1 fruit fly cellular context compared by ENCODE assay signal in genomic region chr2L:18948065-18948723, dm6.
TF ChIP-seq lines count a peak whose summit lies in the region.

No protein-coding gene starts in this region.

TF ChIP-seq in whole organism, embryonic, 481 proteins besides CTCF, POLR2A, EP300 and RAD21 (continued from another document and continues in another):
- TF ChIP-seq knrl (GFP tag; IDR thresholded peaks at IDR 0.05; lab: Robert Waterston, UW; ENCODE audit: partially characterized antibody) (no peak), pfk (GFP tag; optimal IDR thresholded peaks at IDR 0.05; lab: Kevin White, UChicago) (no peak), Awh (GFP tag; IDR thresholded peaks at IDR 0.05; lab: Robert Waterston, UW) (no peak; the same call in 1 of the 2 replicates), h (optimal IDR thresholded peaks at IDR 0.05; lab: Kevin White, UChicago) (no peak), YL-1 (GFP tag; optimal IDR thresholded peaks at IDR 0.05; lab: Kevin White, UChicago) (no peak), Mrtf (GFP tag; IDR thresholded peaks at IDR 0.05; lab: Robert Waterston, UW) (no peak), Bdp1 (GFP tag; optimal IDR thresholded peaks at IDR 0.05; lab: Kevin White, UChicago) (no peak), luna (GFP tag; optimal IDR thresholded peaks at IDR 0.05; lab: Kevin White, UChicago) (no peak), ftz-f1 (GFP tag; optimal IDR thresholded peaks at IDR 0.05; lab: Kevin White, UChicago) (no peak), CG3838 (GFP tag; optimal IDR thresholded peaks at IDR 0.05; lab: Kevin White, UChicago) (no peak), Pdp1 (GFP tag; optimal IDR thresholded peaks at IDR 0.05; lab: Kevin White, UChicago) (peak; percentile 39 to 53), CG3726 (GFP tag; IDR thresholded peaks at IDR 0.05; lab: Robert Waterston, UW) (no peak), al (GFP tag; IDR thresholded peaks at IDR 0.05; lab: Robert Waterston, UW) (no peak), fd96Cb (tag; optimal IDR thresholded peaks at IDR 0.05; lab: Kevin White, UChicago) (peak; percentile 78), Dll (GFP tag; IDR thresholded peaks at IDR 0.05; lab: Robert Waterston, UW; ENCODE audit: partially characterized antibody) (no peak), NfI (GFP tag; optimal IDR thresholded peaks at IDR 0.05; lab: Kevin White, UChicago) (peak; percentile 73), CHES-1-like (GFP tag; optimal IDR thresholded peaks at IDR 0.05; lab: Kevin White, UChicago) (no peak), sd (tag; optimal IDR thresholded peaks at IDR 0.05; lab: Kevin White, UChicago) (no peak), CG10565 (GFP tag; optimal IDR thresholded peaks at IDR 0.05; lab: Kevin White, UChicago) (no peak), Neu2 (GFP tag; optimal IDR thresholded peaks at IDR 0.05; lab: Kevin White, UChicago; ENCODE audit: borderline replicate concordance) (no peak), Dip3 (GFP tag; optimal IDR thresholded peaks at IDR 0.05; lab: Kevin White, UChicago) (peak; percentile 3), C15 (GFP tag; IDR thresholded peaks at IDR 0.05; lab: Robert Waterston, UW) (no peak), CG18619 (GFP tag; optimal IDR thresholded peaks at IDR 0.05; lab: Kevin White, UChicago) (peak; percentile 35), yki (optimal IDR thresholded peaks at IDR 0.05; lab: Kevin White, UChicago) (no peak), CG13287 (GFP tag; IDR thresholded peaks at IDR 0.05; lab: Robert Waterston, UW; ENCODE audit: partially characterized antibody) (no peak), nmo (GFP tag; optimal IDR thresholded peaks at IDR 0.05; lab: Kevin White, UChicago) (peak; percentile 86), CG4360 (GFP tag; IDR thresholded peaks at IDR 0.05; lab: Robert Waterston, UW) (no peak), CG2712 (tag; optimal IDR thresholded peaks at IDR 0.05; lab: Kevin White, UChicago) (peak; percentile 90), emc (GFP tag; optimal IDR thresholded peaks at IDR 0.05; lab: Kevin White, UChicago) (no peak), vnd (GFP tag; IDR thresholded peaks at IDR 0.05; lab: Robert Waterston, UW; ENCODE audit: partially characterized antibody) (no peak), Fer2 (tag; optimal IDR thresholded peaks at IDR 0.05; lab: Kevin White, UChicago) (peak; percentile 32), Ets65A (GFP tag; lab: Kevin White, UChicago) (peak; percentile 80), Mad (GFP tag; optimal IDR thresholded peaks at IDR 0.05; lab: Kevin White, UChicago) (peak; percentile 29), CG13894 (tag; optimal IDR thresholded peaks at IDR 0.05; lab: Kevin White, UChicago) (no peak), caup (GFP tag; optimal IDR thresholded peaks at IDR 0.05; lab: Kevin White, UChicago; ENCODE audit: severe bottlenecking) (no peak), btn (GFP tag; optimal IDR thresholded peaks at IDR 0.05; lab: Kevin White, UChicago) (no peak), nau (GFP tag; optimal IDR thresholded peaks at IDR 0.05; lab: Kevin White, UChicago) (no peak), HHEX (GFP tag; optimal IDR thresholded peaks at IDR 0.05; lab: Kevin White, UChicago) (peak; percentile 13), D19B (GFP tag; optimal IDR thresholded peaks at IDR 0.05; lab: Kevin White, UChicago) (no peak), CG11085 (GFP tag; IDR thresholded peaks at IDR 0.05; lab: Robert Waterston, UW) (no peak), ssp (GFP tag; IDR thresholded peaks at IDR 0.05; lab: Robert Waterston, UW) (peak; percentile 40), tin (GFP tag; optimal IDR thresholded peaks at IDR 0.05; lab: Kevin White, UChicago) (peak; percentile 25), Oaz (GFP tag; IDR thresholded peaks at IDR 0.05; lab: Robert Waterston, UW) (no peak), CG14050 (GFP tag; IDR thresholded peaks at IDR 0.05; lab: Robert Waterston, UW) (0 out of 3 replicates have a peak, but pooled peaks have one; percentile 11), dmrt11E (tag; optimal IDR thresholded peaks at IDR 0.05; lab: Kevin White, UChicago) (peak; percentile 87), nom (GFP tag; optimal IDR thresholded peaks at IDR 0.05; lab: Kevin White, UChicago) (peak; percentile 52), Atf3 (GFP tag; optimal IDR thresholded peaks at IDR 0.05; lab: Kevin White, UChicago) (no peak), Dip2 (GFP tag; IDR thresholded peaks at IDR 0.05; lab: Robert Waterston, UW) (no peak), CG3065 (GFP tag; optimal IDR thresholded peaks at IDR 0.05; lab: Kevin White, UChicago) (no peak), CG11456 (GFP tag; IDR thresholded peaks at IDR 0.05; lab: Robert Waterston, UW) (no peak), Fer3 (tag; optimal IDR thresholded peaks at IDR 0.05; lab: Kevin White, UChicago) (peak; percentile 27), bigmax (GFP tag; optimal IDR thresholded peaks at IDR 0.05; lab: Kevin White, UChicago) (no peak), crp (GFP tag; optimal IDR thresholded peaks at IDR 0.05; lab: Kevin White, UChicago) (no peak), unpg (GFP tag; optimal IDR thresholded peaks at IDR 0.05; lab: Kevin White, UChicago) (peak; percentile 81), CG43689 (GFP tag; IDR thresholded peaks at IDR 0.05; lab: Robert Waterston, UW) (no peak), Hr3 (GFP tag; optimal IDR thresholded peaks at IDR 0.05; lab: Kevin White, UChicago) (peak; percentile 68), HLH54F (GFP tag; optimal IDR thresholded peaks at IDR 0.05; lab: Kevin White, UChicago) (no peak), repo (GFP tag; optimal IDR thresholded peaks at IDR 0.05; lab: Kevin White, UChicago) (no peak), sob (GFP tag; IDR thresholded peaks at IDR 0.05; lab: Robert Waterston, UW) (no peak), Lpt (GFP tag; optimal IDR thresholded peaks at IDR 0.05; lab: Kevin White, UChicago) (no peak), seq (GFP tag; IDR thresholded peaks at IDR 0.05; lab: Robert Waterston, UW) (no peak), slp2 (GFP tag; optimal IDR thresholded peaks at IDR 0.05; lab: Kevin White, UChicago) (peak; percentile 55), HmgD (GFP tag; optimal IDR thresholded peaks at IDR 0.05; lab: Kevin White, UChicago) (no peak), shn (GFP tag; optimal IDR thresholded peaks at IDR 0.05; lab: Kevin White, UChicago) (no peak), CG16779 (GFP tag; IDR thresholded peaks at IDR 0.05; lab: Robert Waterston, UW) (no peak), CG7556 (GFP tag; optimal IDR thresholded peaks at IDR 0.05; lab: Kevin White, UChicago) (peak; percentile 87), sna (GFP tag; IDR thresholded peaks at IDR 0.05; lab: Robert Waterston, UW; ENCODE audit: partially characterized antibody) (no peak), scrt (GFP tag; optimal IDR thresholded peaks at IDR 0.05; lab: Kevin White, UChicago) (no peak), lbe (GFP tag; optimal IDR thresholded peaks at IDR 0.05; lab: Kevin White, UChicago) (no peak), CG9215 (GFP tag; IDR thresholded peaks at IDR 0.05; lab: Robert Waterston, UW) (no peak), aop (GFP tag; IDR thresholded peaks at IDR 0.05; lab: Robert Waterston, UW) (no peak), CG14014 (GFP tag; IDR thresholded peaks at IDR 0.05; lab: Robert Waterston, UW) (no peak), TFAM (GFP tag; optimal IDR thresholded peaks at IDR 0.05; lab: Kevin White, UChicago) (no peak), CG10959 (GFP tag; IDR thresholded peaks at IDR 0.05; lab: Robert Waterston, UW) (no peak), dmrt99B (tag; optimal IDR thresholded peaks at IDR 0.05; lab: Kevin White, UChicago) (peak; percentile 73), lola (GFP tag; optimal IDR thresholded peaks at IDR 0.05; lab: Kevin White, UChicago) (peak in 1 of 3 experiments; percentile 92), CG1832 (GFP tag; optimal IDR thresholded peaks at IDR 0.05; lab: Kevin White, UChicago) (no peak), nerfin-1 (tag; optimal IDR thresholded peaks at IDR 0.05; lab: Kevin White, UChicago) (peak; percentile 52), trem (tag; optimal IDR thresholded peaks at IDR 0.05; lab: Kevin White, UChicago) (peak; percentile 28), BtbVII (GFP tag; optimal IDR thresholded peaks at IDR 0.05; lab: Kevin White, UChicago) (peak; percentile 31), chinmo (GFP tag; IDR thresholded peaks at IDR 0.05; lab: Robert Waterston, UW; ENCODE audit: partially characterized antibody) (no peak), oc (tag; optimal IDR thresholded peaks at IDR 0.05; lab: Kevin White, UChicago) (peak; percentile 40), Rx (GFP tag; IDR thresholded peaks at IDR 0.05; lab: Robert Waterston, UW) (no peak), her (GFP tag; optimal IDR thresholded peaks at IDR 0.05; lab: Kevin White, UChicago) (no peak), dm (GFP tag; optimal IDR thresholded peaks at IDR 0.05; lab: Kevin White, UChicago) (no peak), Trl (optimal IDR thresholded peaks at IDR 0.05; lab: Kevin White, UChicago) (no peak), Trl (GFP tag; optimal IDR thresholded peaks at IDR 0.05; lab: Kevin White, UChicago) (no peak), Hmr (GFP tag; optimal IDR thresholded peaks at IDR 0.05; lab: Kevin White, UChicago) (peak; percentile 51), CG34376 (GFP tag; optimal IDR thresholded peaks at IDR 0.05; lab: Kevin White, UChicago) (no peak), CG1603 (tag; optimal IDR thresholded peaks at IDR 0.05; lab: Kevin White, UChicago) (peak; percentile 57), CG31388 (GFP tag; optimal IDR thresholded peaks at IDR 0.05; lab: Kevin White, UChicago) (no peak), CG14965 (GFP tag; optimal IDR thresholded peaks at IDR 0.05; lab: Kevin White, UChicago; ENCODE audit: borderline replicate concordance) (no peak), CG2875 (GFP tag; optimal IDR thresholded peaks at IDR 0.05; lab: Kevin White, UChicago) (peak; percentile 69), salm (tag; optimal IDR thresholded peaks at IDR 0.05; lab: Kevin White, UChicago) (peak; percentile 70), sisA (GFP tag; IDR thresholded peaks at IDR 0.05; lab: Robert Waterston, UW) (peak; percentile 57), CG2129 (GFP tag; IDR thresholded peaks at IDR 0.05; lab: Robert Waterston, UW; ENCODE audit: partially characterized antibody) (no peak), Blimp-1 (GFP tag; optimal IDR thresholded peaks at IDR 0.05; lab: Kevin White, UChicago) (peak; percentile 81), chm (GFP tag; IDR thresholded peaks at IDR 0.05; lab: Robert Waterston, UW) (peak; percentile 53; the same call in 1 of the 2 replicates), CG9797 (GFP tag; optimal IDR thresholded peaks at IDR 0.05; lab: Kevin White, UChicago) (no peak), CG11247 (GFP tag; IDR thresholded peaks at IDR 0.05; lab: Robert Waterston, UW) (no peak; the same call in 1 of the 2 replicates), CG18764 (GFP tag; optimal IDR thresholded peaks at IDR 0.05; lab: Kevin White, UChicago) (peak; percentile 18), pb (GFP tag; optimal IDR thresholded peaks at IDR 0.05; lab: Kevin White, UChicago) (no peak), slbo (GFP tag; IDR thresholded peaks at IDR 0.05; lab: Robert Waterston, UW) (0 out of 2 replicates have a peak, but pooled peaks have one; percentile 22), wor (GFP tag; IDR thresholded peaks at IDR 0.05; lab: Robert Waterston, UW) (peak; percentile 62; the same call in 1 of the 2 replicates), ab (GFP tag; optimal IDR thresholded peaks at IDR 0.05; lab: Kevin White, UChicago) (no peak), CG14667 (GFP tag; IDR thresholded peaks at IDR 0.05; lab: Robert Waterston, UW) (no peak; the same call in none of the 2 replicates), trh (GFP tag; optimal IDR thresholded peaks at IDR 0.05; lab: Kevin White, UChicago) (no peak), CG3281 (GFP tag; optimal IDR thresholded peaks at IDR 0.05; lab: Kevin White, UChicago) (peak; percentile 3), CG10366 (GFP tag; IDR thresholded peaks at IDR 0.05; lab: Robert Waterston, UW) (no peak), onecut (GFP tag; IDR thresholded peaks at IDR 0.05; lab: Robert Waterston, UW) (peak; percentile 44; the same call in 1 of the 2 replicates), Adf1 (GFP tag; IDR thresholded peaks at IDR 0.05; lab: Robert Waterston, UW) (no peak), Sry-δ (GFP tag; optimal IDR thresholded peaks at IDR 0.05; lab: Kevin White, UChicago) (no peak), ttk (GFP tag; IDR thresholded peaks at IDR 0.05; lab: Robert Waterston, UW) (no peak), exex (tag; optimal IDR thresholded peaks at IDR 0.05; lab: Kevin White, UChicago) (no peak), CG14441 (GFP tag; IDR thresholded peaks at IDR 0.05; lab: Robert Waterston, UW) (no peak), insv (GFP tag; optimal IDR thresholded peaks at IDR 0.05; lab: Kevin White, UChicago) (no peak), bsh (GFP tag; optimal IDR thresholded peaks at IDR 0.05; lab: Kevin White, UChicago) (peak; percentile 93 to 95), tap (tag; optimal IDR thresholded peaks at IDR 0.05; lab: Kevin White, UChicago) (peak; percentile 62), CG8924 (tag; optimal IDR thresholded peaks at IDR 0.05; lab: Kevin White, UChicago) (peak; percentile 87), CG6175 (GFP tag; IDR thresholded peaks at IDR 0.05; lab: Robert Waterston, UW) (no peak), NFAT (GFP tag; IDR thresholded peaks at IDR 0.05; lab: Robert Waterston, UW) (no peak), ci (GFP tag; IDR thresholded peaks at IDR 0.05; lab: Robert Waterston, UW) (no peak), tup (GFP tag; optimal IDR thresholded peaks at IDR 0.05; lab: Kevin White, UChicago) (no peak), CG6272 (GFP tag; IDR thresholded peaks at IDR 0.05; lab: Robert Waterston, UW) (no peak), wek (GFP tag; optimal IDR thresholded peaks at IDR 0.05; lab: Kevin White, UChicago) (no peak), zfh2 (GFP tag; optimal IDR thresholded peaks at IDR 0.05; lab: Kevin White, UChicago) (no peak), Fer1 (GFP tag; optimal IDR thresholded peaks at IDR 0.05; lab: Kevin White, UChicago) (peak; percentile 7), dan (GFP tag; IDR thresholded peaks at IDR 0.05; lab: Robert Waterston, UW) (no peak), CG1647 (GFP tag; optimal IDR thresholded peaks at IDR 0.05; lab: Kevin White, UChicago) (no peak), gro (GFP tag; optimal IDR thresholded peaks at IDR 0.05; lab: Kevin White, UChicago) (no peak), Mes4 (GFP tag; optimal IDR thresholded peaks at IDR 0.05; lab: Kevin White, UChicago) (peak; percentile 36), CG7745 (tag; optimal IDR thresholded peaks at IDR 0.05; lab: Kevin White, UChicago) (no peak), CG10543 (GFP tag; optimal IDR thresholded peaks at IDR 0.05; lab: Kevin White, UChicago) (peak; percentile 41), hbn (GFP tag; IDR thresholded peaks at IDR 0.05; lab: Robert Waterston, UW; ENCODE audit: partially characterized antibody) (no peak), Gug (GFP tag; IDR thresholded peaks at IDR 0.05; lab: Robert Waterston, UW) (no peak), mld (GFP tag; IDR thresholded peaks at IDR 0.05; lab: Robert Waterston, UW; ENCODE audit: partially characterized antibody) (no peak)
